Worm (Caenorhabditis elegans): Measurements from ENCODE around the gene prp-39.
"Not testable (repeated sequence)": the region's sequence is repeated elsewhere in the genome, so short reads cannot be mapped to it uniquely, and the experiment has no call there.

Gene prp-39

ce11 chrV:5663317-5663716, 19.1 kb downstream of the prp-39 start, which contains the start of gene C14C11.1:
TSS of gene C14C11.1 (plus strand) at chrV:5663617.
- TF ChIP-seq zip-8 (tag; optimal IDR thresholded peaks at IDR 0.05); unc-120 (tag; optimal IDR thresholded peaks at IDR 0.05; ENCODE audit: poor library complexity, severe bottlenecking); ces-1 (GFP tag; optimal IDR thresholded peaks at IDR 0.05): not testable (repeated sequence)

- no peak for TF ChIP-seq blmp-1 (tag; optimal IDR thresholded peaks at IDR 0.05)
These were observed 21.7 kb downstream of the prp-39 start, which contains the start of the genes mut-14 and C14C11.2 for ce11 chrV:5660604-5661209. TSS of gene mut-14 (minus strand) at chrV:5660704. TSS of gene C14C11.2 (plus strand) at chrV:5661159.

DNA sequence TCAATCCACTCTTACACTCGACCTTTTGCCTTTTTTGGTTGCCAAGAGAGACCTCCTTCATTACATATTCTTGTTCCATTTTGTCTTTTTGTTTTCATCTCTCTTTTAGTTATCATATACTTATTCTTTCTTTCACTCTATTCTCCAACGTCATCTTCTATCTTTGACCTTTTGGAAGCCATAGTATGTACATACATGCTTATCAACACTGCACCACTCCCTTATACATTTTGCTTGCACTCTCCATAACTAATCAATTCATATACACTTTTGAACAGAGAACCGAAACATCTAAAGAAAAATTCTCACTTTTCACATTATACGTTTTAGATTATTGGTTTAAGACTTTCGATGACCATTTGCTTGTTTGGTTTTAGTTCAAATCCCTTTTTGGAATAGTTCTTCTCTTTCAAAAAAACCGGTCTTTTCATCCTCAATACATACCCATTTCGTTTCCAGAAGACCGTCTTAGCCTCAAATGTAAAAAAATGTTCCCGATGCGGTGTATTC, 28.4 kb downstream of the prp-39 start, which contains the start of gene hex-2:
Gene hex-2, plus strand, starts transcription at position 460 of the 510 bp plus-strand sequence.
- no peak for TF ChIP-seq snpc-4 (tag; optimal IDR thresholded peaks at IDR 0.05)
- no peak for TF ChIP-seq elt-3 (tag; optimal IDR thresholded peaks at IDR 0.05)
- no peak for TF ChIP-seq mab-5 (tag; optimal IDR thresholded peaks at IDR 0.05)
- TF ChIP-seq M03D4.4 (tag; optimal IDR thresholded peaks at IDR 0.05), result no peak
- no peak for TF ChIP-seq bed-3 (GFP tag; optimal IDR thresholded peaks at IDR 0.05)

DNA sequence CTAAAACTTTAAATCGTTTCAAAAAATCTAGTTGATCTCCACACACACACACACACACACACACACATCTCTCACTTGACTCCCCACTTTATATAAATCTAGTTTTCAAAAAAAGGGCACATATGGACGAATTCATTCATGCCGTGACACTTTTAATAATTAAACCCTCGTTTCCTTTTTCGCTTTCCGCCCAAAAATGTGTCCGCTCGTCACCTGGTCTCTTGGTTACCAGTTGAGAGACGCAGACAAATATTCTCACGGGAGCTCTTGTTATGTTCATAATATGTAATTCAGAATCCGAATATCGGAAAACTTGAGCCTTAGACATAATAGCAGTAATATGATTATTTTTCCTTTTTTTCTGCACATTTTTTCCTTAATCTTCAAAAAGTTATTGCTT, 30.5 kb downstream of the prp-39 start:
- TF ChIP-seq ceh-39 (tag; optimal IDR thresholded peaks at IDR 0.05) (no peak), ces-1 (GFP tag; optimal IDR thresholded peaks at IDR 0.05) (peak; percentile 3)

ce11 chrV:5647359-5647758, 35.1 kb downstream of the prp-39 start, which contains the start of gene C14C11.4:
TSS of gene C14C11.4 (plus strand) at chrV:5647610.
- no peak for TF ChIP-seq nhr-12 (tag; optimal IDR thresholded peaks at IDR 0.05)
- no peak for TF ChIP-seq mab-5 (tag; optimal IDR thresholded peaks at IDR 0.05)
- no peak for TF ChIP-seq unc-120 (tag; optimal IDR thresholded peaks at IDR 0.05; ENCODE audit: poor library complexity, severe bottlenecking)
- no peak for TF ChIP-seq nhr-237 (tag; optimal IDR thresholded peaks at IDR 0.05)
- TF ChIP-seq ceh-83 (GFP tag; optimal IDR thresholded peaks at IDR 0.05), result no peak
- no peak for TF ChIP-seq ceh-43 (GFP tag; optimal IDR thresholded peaks at IDR 0.05)
- TF ChIP-seq sem-2 (GFP tag; optimal IDR thresholded peaks at IDR 0.05), result no peak
- TF ChIP-seq sptf-1 (tag; optimal IDR thresholded peaks at IDR 0.05), result no peak
- no peak for TF ChIP-seq unc-62 (GFP tag; optimal IDR thresholded peaks at IDR 0.05)
- TF ChIP-seq blmp-1 (tag; optimal IDR thresholded peaks at IDR 0.05), result no peak
- TF ChIP-seq mep-1 (tag; optimal IDR thresholded peaks at IDR 0.05), result no peak
- no peak for TF ChIP-seq ces-1 (GFP tag; optimal IDR thresholded peaks at IDR 0.05)
- no peak for TF ChIP-seq zip-8 (tag; optimal IDR thresholded peaks at IDR 0.05)
- TF ChIP-seq nhr-28 (tag; optimal IDR thresholded peaks at IDR 0.05), result no peak
- TF ChIP-seq pha-4 (tag; optimal IDR thresholded peaks at IDR 0.05), result no peak
- no peak for TF ChIP-seq lin-32 (GFP tag; optimal IDR thresholded peaks at IDR 0.05)
- no peak for TF ChIP-seq flh-1 (GFP tag; optimal IDR thresholded peaks at IDR 0.05)
- no peak for TF ChIP-seq nhr-76 (tag; optimal IDR thresholded peaks at IDR 0.05)
- TF ChIP-seq M03D4.4 (tag; optimal IDR thresholded peaks at IDR 0.05), result no peak

ce11 chrV:5644171-5644570, 38.3 kb downstream of the prp-39 start, which contains the start of gene srx-117:
TSS of gene srx-117 (plus strand) at chrV:5644471.
- TF ChIP-seq nhr-76 (tag; optimal IDR thresholded peaks at IDR 0.05) (no peak), hlh-1 (tag; optimal IDR thresholded peaks at IDR 0.05) (no peak), ceh-39 (tag; optimal IDR thresholded peaks at IDR 0.05) (no peak), mep-1 (tag; optimal IDR thresholded peaks at IDR 0.05) (no peak), elt-1 (tag; optimal IDR thresholded peaks at IDR 0.05; ENCODE audit: borderline replicate concordance, insufficient read depth) (no peak), flh-1 (GFP tag; optimal IDR thresholded peaks at IDR 0.05) (no peak), ces-1 (GFP tag; optimal IDR thresholded peaks at IDR 0.05) (no peak), drap-1 (GFP tag; optimal IDR thresholded peaks at IDR 0.05) (no peak), sem-2 (GFP tag; optimal IDR thresholded peaks at IDR 0.05) (no peak), mab-5 (tag; optimal IDR thresholded peaks at IDR 0.05) (no peak), unc-62 (GFP tag; optimal IDR thresholded peaks at IDR 0.05) (no peak), nhr-28 (tag; optimal IDR thresholded peaks at IDR 0.05) (no peak), elt-3 (tag; optimal IDR thresholded peaks at IDR 0.05) (no peak)

DNA sequence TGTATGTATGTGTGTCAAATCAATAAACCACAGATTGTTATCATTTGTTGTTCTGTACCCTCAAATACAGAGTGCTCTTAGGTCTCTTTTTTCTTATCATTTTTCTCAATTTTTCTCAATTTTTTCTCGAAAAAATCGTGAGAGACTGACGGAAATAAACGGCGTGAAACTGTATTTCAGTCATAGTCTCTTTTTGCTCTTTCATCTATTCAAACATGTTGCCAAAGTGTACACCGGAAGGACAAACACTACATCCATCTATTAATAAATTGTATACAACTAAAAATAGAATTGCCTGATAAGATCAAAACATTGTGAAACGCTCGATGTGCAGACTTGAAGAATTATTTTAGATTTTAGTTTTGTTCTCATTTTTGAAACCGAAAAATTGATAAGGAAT, 48.0 kb downstream of the prp-39 start:
- no peak for TF ChIP-seq nhr-2 (tag; optimal IDR thresholded peaks at IDR 0.05)
- no peak for TF ChIP-seq unc-62 (GFP tag; optimal IDR thresholded peaks at IDR 0.05)
- no peak for TF ChIP-seq mep-1 (tag; optimal IDR thresholded peaks at IDR 0.05)
- no peak for TF ChIP-seq nhr-237 (tag; optimal IDR thresholded peaks at IDR 0.05)
- TF ChIP-seq drap-1 (GFP tag; optimal IDR thresholded peaks at IDR 0.05), result no peak
- TF ChIP-seq unc-39 (tag; optimal IDR thresholded peaks at IDR 0.05), result no peak
- TF ChIP-seq M03D4.4 (tag; optimal IDR thresholded peaks at IDR 0.05), result no peak
- no peak for TF ChIP-seq sem-2 (GFP tag; optimal IDR thresholded peaks at IDR 0.05)
- no peak for TF ChIP-seq cnd-1 (tag; optimal IDR thresholded peaks at IDR 0.05)
- TF ChIP-seq ceh-39 (tag; optimal IDR thresholded peaks at IDR 0.05), result no peak
- no peak for TF ChIP-seq elt-1 (tag; optimal IDR thresholded peaks at IDR 0.05; ENCODE audit: borderline replicate concordance, insufficient read depth)
